Worm (Caenorhabditis elegans): ENCODE data around the gene Y43F8C.13.

DNA sequence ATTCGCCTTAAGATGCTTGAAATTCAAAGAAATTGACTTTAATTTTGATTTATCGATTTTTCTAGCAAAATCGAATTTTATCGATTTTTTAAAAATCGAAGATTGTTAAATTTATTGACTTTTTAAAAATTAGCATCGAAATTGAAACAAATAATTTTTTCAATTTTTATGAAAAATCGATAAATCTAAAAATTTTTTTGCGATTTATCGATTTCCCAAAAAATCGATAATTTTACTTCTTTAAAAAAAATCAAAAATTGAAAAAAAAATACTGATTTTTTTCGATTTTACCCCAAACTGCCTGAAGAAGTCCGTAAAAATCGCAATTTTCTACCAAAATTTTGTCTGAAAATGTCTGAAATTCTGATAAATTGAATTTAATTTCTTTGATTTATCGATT, 5.2 kb downstream of the Y43F8C.13 start:
- TF ChIP-seq elt-1 (tag; optimal IDR thresholded peaks at IDR 0.05) = no peak
- no peak for TF ChIP-seq nhr-11 (tag; optimal IDR thresholded peaks at IDR 0.05)
- TF ChIP-seq ZK546.5 (tag; optimal IDR thresholded peaks at IDR 0.05) = no peak
- TF ChIP-seq pha-4 (tag; optimal IDR thresholded peaks at IDR 0.05) = no peak
- no peak for TF ChIP-seq pqm-1 (tag; optimal IDR thresholded peaks at IDR 0.05)
- TF ChIP-seq ztf-4 (tag; optimal IDR thresholded peaks at IDR 0.05) = no peak
- no peak for TF ChIP-seq elt-3 (tag; optimal IDR thresholded peaks at IDR 0.05)
- no peak for TF ChIP-seq tbx-2 (tag; optimal IDR thresholded peaks at IDR 0.05)
- no peak for TF ChIP-seq ztf-11 (tag; optimal IDR thresholded peaks at IDR 0.05)
- no peak for TF ChIP-seq nhr-76 (tag; optimal IDR thresholded peaks at IDR 0.05)

All from whole organism, L3 larva.